Worm (Caenorhabditis elegans) whole organism, L1 larva: Measurements from ENCODE around the gene K09E4.1.

Experiments
- nhr-237 ChIP-seq: fragments of 150-350 bp; optimal IDR thresholded peaks from 2 replicates; lab custom pipeline; 2014; ENCODE audit warnings: missing biosample characterization, missing genetic modification characterization
- nhr-85 ChIP-seq: sonication (generic microtip); peaks from one replicate; lab custom pipeline; 2016; ENCODE audit warnings: missing genetic modification characterization, inconsistent platforms, missing compliant biosample characterization

DNA sequence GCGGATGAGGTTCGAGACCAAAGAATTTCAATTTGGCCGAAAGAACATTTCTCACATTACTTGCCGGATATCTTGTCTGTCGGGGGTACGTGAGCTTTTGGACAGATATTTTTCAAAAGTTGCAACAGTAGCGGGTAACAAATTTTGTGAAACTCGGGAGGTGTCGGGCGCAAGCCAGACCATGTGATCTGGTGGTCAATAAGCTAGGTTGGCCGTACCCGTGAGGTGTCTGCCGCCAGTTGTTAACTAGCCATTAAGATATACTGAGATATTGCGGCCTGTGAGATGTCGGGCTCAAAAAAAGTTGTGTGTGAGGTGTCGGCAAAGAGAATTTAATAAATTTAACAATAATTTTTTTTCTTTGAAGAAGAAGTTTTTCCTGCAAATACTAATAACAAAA lies 19.2 kb upstream of the K09E4.1 start:
- TF ChIP-seq nhr-85 (tag; lab: Kevin White, UChicago), result no peak
- TF ChIP-seq nhr-237 (tag; lab: Kevin White, UChicago), result no peak
